Worm (Caenorhabditis elegans): ENCODE results near the gene R04A9.3.

The R04A9.3 gene

DNA sequence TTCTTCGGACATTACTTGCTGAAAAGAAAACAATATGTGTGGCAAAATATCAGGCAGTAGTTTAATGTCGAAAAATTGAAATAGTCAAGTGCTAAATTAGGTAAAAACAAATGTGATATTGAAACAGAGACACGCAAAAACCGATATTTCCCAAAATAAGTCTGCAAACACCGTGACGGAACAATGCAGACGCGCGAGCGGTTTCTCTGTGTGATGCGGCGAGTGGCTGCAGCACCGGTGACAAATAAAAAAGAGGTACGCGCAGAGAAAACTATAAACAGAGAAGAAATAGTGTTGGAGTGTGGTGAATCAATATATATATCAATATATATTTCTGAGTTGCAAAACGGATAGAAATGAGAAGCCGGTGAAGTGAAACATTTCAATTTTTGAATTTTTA lies 2.3 kb upstream of the R04A9.3 start, which contains the start of gene ife-2:
Gene ife-2, minus strand, starts transcription at position 18 of the 400 bp plus-strand sequence.
- TF ChIP-seq mep-1 (tag; optimal IDR thresholded peaks at IDR 0.05) (peak; percentile 81), ceh-83 (GFP tag; optimal IDR thresholded peaks at IDR 0.05) (no peak), sem-2 (GFP tag; optimal IDR thresholded peaks at IDR 0.05) (no peak), lin-32 (GFP tag; optimal IDR thresholded peaks at IDR 0.05) (no peak), blmp-1 (tag; optimal IDR thresholded peaks at IDR 0.05) (no peak), drap-1 (GFP tag; optimal IDR thresholded peaks at IDR 0.05) (no peak), nhr-2 (tag; optimal IDR thresholded peaks at IDR 0.05) (no peak), unc-62 (GFP tag; optimal IDR thresholded peaks at IDR 0.05) (peak; percentile 27), elt-1 (tag; optimal IDR thresholded peaks at IDR 0.05; ENCODE audit: borderline replicate concordance, insufficient read depth) (no peak), nhr-28 (tag; optimal IDR thresholded peaks at IDR 0.05) (no peak), nhr-12 (tag; optimal IDR thresholded peaks at IDR 0.05) (no peak), ceh-39 (tag; optimal IDR thresholded peaks at IDR 0.05) (peak; percentile 87), lsy-2 (tag; optimal IDR thresholded peaks at IDR 0.05) (peak; percentile 49), mls-2 (tag; optimal IDR thresholded peaks at IDR 0.05) (no peak), cnd-1 (tag; optimal IDR thresholded peaks at IDR 0.05) (no peak), tbx-8 (GFP tag; optimal IDR thresholded peaks at IDR 0.05) (peak; percentile 2), nhr-237 (tag; optimal IDR thresholded peaks at IDR 0.05) (peak; percentile 20), snpc-4 (tag; optimal IDR thresholded peaks at IDR 0.05) (no peak), elt-3 (tag; optimal IDR thresholded peaks at IDR 0.05) (no peak), lin-13 (tag; optimal IDR thresholded peaks at IDR 0.05) (peak; percentile 45), ceh-43 (GFP tag; optimal IDR thresholded peaks at IDR 0.05) (no peak), zip-8 (tag; optimal IDR thresholded peaks at IDR 0.05) (no peak), M03D4.4 (tag; optimal IDR thresholded peaks at IDR 0.05) (no peak), flh-1 (GFP tag; optimal IDR thresholded peaks at IDR 0.05) (no peak), ces-1 (GFP tag; optimal IDR thresholded peaks at IDR 0.05) (peak; percentile 6), ztf-11 (tag; optimal IDR thresholded peaks at IDR 0.05) (no peak), mab-5 (tag; optimal IDR thresholded peaks at IDR 0.05) (no peak), bed-3 (GFP tag; optimal IDR thresholded peaks at IDR 0.05) (no peak), unc-39 (tag; optimal IDR thresholded peaks at IDR 0.05) (no peak), unc-120 (tag; optimal IDR thresholded peaks at IDR 0.05; ENCODE audit: poor library complexity, severe bottlenecking) (peak; percentile 55), nhr-76 (tag; optimal IDR thresholded peaks at IDR 0.05) (no peak), sptf-1 (tag; optimal IDR thresholded peaks at IDR 0.05) (no peak), hlh-1 (tag; optimal IDR thresholded peaks at IDR 0.05) (peak; percentile 31), pha-4 (tag; optimal IDR thresholded peaks at IDR 0.05) (peak; percentile 14), ham-2 (GFP tag; optimal IDR thresholded peaks at IDR 0.05) (no peak)

- TF ChIP-seq zip-8 (tag; optimal IDR thresholded peaks at IDR 0.05) (no peak), mls-2 (tag; optimal IDR thresholded peaks at IDR 0.05) (no peak), pha-4 (tag; optimal IDR thresholded peaks at IDR 0.05) (no peak), mab-5 (tag; optimal IDR thresholded peaks at IDR 0.05) (no peak)
Measured at ce11 chrX:381029-381428, 624 bp upstream of the R04A9.3 start.

DNA sequence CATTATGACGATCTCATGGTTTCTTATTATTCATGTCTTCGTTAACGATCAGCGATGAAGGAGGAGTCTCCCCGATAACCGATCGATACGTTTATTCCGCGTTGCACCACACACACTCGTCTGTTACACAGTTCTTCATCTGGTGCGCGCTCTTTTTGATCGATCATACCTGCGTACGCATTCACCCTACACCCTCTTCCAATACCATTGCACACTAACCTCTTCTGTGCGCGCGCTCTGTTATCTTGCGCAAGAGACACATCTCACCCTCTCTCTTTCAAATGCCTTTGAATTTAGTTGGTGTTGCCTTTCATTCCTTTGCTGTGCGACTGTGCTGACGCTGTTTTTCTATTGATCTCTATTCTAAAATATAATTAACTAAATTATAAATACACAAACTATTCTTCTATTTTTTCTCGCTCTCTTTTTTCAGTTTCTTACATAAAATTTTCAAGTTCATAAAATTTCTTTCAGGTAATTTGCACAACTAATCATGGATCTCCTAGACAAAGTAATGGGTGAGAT lies 8.6 kb downstream of the R04A9.3 start, which contains the start of gene nrde-3:
Gene nrde-3, plus strand, starts transcription at position 475 of the 525 bp plus-strand sequence.
- TF ChIP-seq bed-3 (GFP tag; optimal IDR thresholded peaks at IDR 0.05) (no peak), ceh-83 (GFP tag; optimal IDR thresholded peaks at IDR 0.05) (no peak), nhr-2 (tag; optimal IDR thresholded peaks at IDR 0.05) (peak; percentile 54), elt-1 (tag; optimal IDR thresholded peaks at IDR 0.05; ENCODE audit: borderline replicate concordance, insufficient read depth) (peak; percentile 36), zip-8 (tag; optimal IDR thresholded peaks at IDR 0.05) (peak; percentile 61), blmp-1 (tag; optimal IDR thresholded peaks at IDR 0.05) (no peak), snpc-4 (tag; optimal IDR thresholded peaks at IDR 0.05) (no peak), sptf-1 (tag; optimal IDR thresholded peaks at IDR 0.05) (no peak), mep-1 (tag; optimal IDR thresholded peaks at IDR 0.05) (no peak), lsy-2 (tag; optimal IDR thresholded peaks at IDR 0.05) (no peak), hlh-1 (tag; optimal IDR thresholded peaks at IDR 0.05) (peak; percentile 48), nhr-76 (tag; optimal IDR thresholded peaks at IDR 0.05) (no peak), tbx-8 (GFP tag; optimal IDR thresholded peaks at IDR 0.05) (no peak), lin-32 (GFP tag; optimal IDR thresholded peaks at IDR 0.05) (no peak), flh-1 (GFP tag; optimal IDR thresholded peaks at IDR 0.05) (no peak), nhr-12 (tag; optimal IDR thresholded peaks at IDR 0.05) (no peak), ztf-11 (tag; optimal IDR thresholded peaks at IDR 0.05) (no peak), ces-1 (GFP tag; optimal IDR thresholded peaks at IDR 0.05) (no peak), ceh-39 (tag; optimal IDR thresholded peaks at IDR 0.05) (peak; percentile 81), M03D4.4 (tag; optimal IDR thresholded peaks at IDR 0.05) (no peak)

All from whole organism, mixed stage, embryonic.